Fruit fly (Drosophila melanogaster): ENCODE measurements around the gene JhI-21.

DNA sequence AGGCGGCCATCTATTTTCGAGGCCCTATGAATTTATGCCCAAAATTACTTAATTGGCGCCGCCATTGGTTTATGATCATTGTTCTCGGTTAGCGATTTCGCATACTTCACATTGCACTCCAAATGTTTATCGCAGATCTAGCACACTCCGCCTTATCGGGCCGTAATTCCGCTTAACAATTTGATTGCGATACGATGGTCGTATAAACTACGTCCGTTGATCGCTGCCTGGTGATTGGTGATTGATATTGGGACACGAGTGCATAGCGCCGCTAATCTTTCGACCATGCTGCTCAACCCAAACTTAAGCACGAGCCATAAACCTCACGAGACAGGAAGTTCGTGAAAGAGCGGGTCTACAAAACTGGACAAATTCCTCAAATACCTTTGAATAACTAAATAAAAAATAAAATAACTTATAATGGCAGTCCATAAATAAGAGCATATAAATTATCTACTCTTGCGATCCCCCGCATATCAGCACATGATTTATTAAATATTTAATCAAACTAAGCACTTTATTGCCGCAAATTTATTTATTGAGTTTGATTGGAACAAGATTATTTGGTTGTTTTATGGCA lies 25.2 kb downstream of the JhI-21 start:
- TF ChIP-seq CG1621 (tag; optimal IDR thresholded peaks at IDR 0.05), result no peak
- TF ChIP-seq pdm3 (GFP tag; optimal IDR thresholded peaks at IDR 0.05), result no peak
- no peak for TF ChIP-seq CG6792 (GFP tag; optimal IDR thresholded peaks at IDR 0.05)
- no peak for TF ChIP-seq CG4318 (GFP tag; optimal IDR thresholded peaks at IDR 0.05)
- no peak for TF ChIP-seq CG34406 (GFP tag; optimal IDR thresholded peaks at IDR 0.05)
- peak; percentile 25 for TF ChIP-seq svp (GFP tag)
- no peak for TF ChIP-seq OdsH (GFP tag; optimal IDR thresholded peaks at IDR 0.05)
- TF ChIP-seq Sox102F (GFP tag; optimal IDR thresholded peaks at IDR 0.05), result no peak
- TF ChIP-seq Eip93F (GFP tag; optimal IDR thresholded peaks at IDR 0.05), result peak; percentile 2
- no peak for TF ChIP-seq CG6854 (GFP tag; optimal IDR thresholded peaks at IDR 0.05)
- no peak for TF ChIP-seq Hr4 (GFP tag; optimal IDR thresholded peaks at IDR 0.05)
